Fruit fly (Drosophila melanogaster) whole organism, prepupa: ENCODE results near the gene ci.

Experiments used
- CG10669 ChIP-seq: fragments of 200-800 bp; sonication (Bioruptor generic); optimal IDR thresholded peaks from 3 replicates; lab custom pipeline; 2018; ENCODE audit warnings: missing biosample characterization, mild to moderate bottlenecking, missing genetic modification characterization, moderate library complexity
- CG31627 ChIP-seq: fragments of 200-800 bp; sonication (Bioruptor generic); optimal IDR thresholded peaks from 3 replicates; lab custom pipeline; 2016; ENCODE audit warnings: missing biosample characterization, missing genetic modification characterization
- Eip75B ChIP-seq: fragments of 200-800 bp; sonication (Bioruptor generic); optimal IDR thresholded peaks from 3 replicates; lab custom pipeline; 2016; ENCODE audit warnings: missing biosample characterization, missing genetic modification characterization
- Hr4 ChIP-seq: fragments of 200-800 bp; sonication (Bioruptor generic); optimal IDR thresholded peaks from 3 replicates; lab custom pipeline; 2016; ENCODE audit warnings: missing biosample characterization, missing genetic modification characterization
- Smox ChIP-seq: fragments of 200-800 bp; sonication (Bioruptor generic); optimal IDR thresholded peaks from 3 replicates; lab custom pipeline; 2016; ENCODE audit warnings: missing biosample characterization, missing genetic modification characterization
- svp ChIP-seq: fragments of 200-800 bp; sonication (Bioruptor generic); peaks from one replicate; lab custom pipeline; 2016; ENCODE audit warnings: missing biosample characterization, missing genetic modification characterization

DNA sequence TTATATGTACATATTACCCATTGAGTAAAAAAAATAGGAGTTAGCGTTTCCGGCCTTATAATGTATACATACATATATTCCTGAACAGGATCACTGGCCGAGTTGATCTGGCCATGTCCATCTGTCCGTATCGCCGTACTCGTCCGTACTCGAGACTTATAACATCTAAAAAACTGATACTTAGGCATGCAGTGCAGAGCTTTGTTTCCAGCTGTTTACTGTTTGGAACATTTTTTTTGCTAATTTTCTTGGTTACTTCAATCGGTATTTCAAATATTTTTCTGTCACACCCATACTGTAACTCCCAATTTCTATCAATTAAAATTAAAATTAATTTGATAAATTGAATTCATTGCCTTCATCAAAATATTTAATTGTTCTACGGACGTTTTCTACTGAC is 5.7 kb upstream of the ci start:
- no peak for TF ChIP-seq CG10669 (GFP tag; lab: Kevin White, UChicago)
- no peak for TF ChIP-seq Smox
- no peak for TF ChIP-seq Hr4 (GFP tag; lab: Kevin White, UChicago)
- TF ChIP-seq svp (GFP tag; lab: Kevin White, UChicago) = no peak
- TF ChIP-seq CG31627 (GFP tag; lab: Kevin White, UChicago) = no peak
- no peak for TF ChIP-seq Eip75B (GFP tag; lab: Kevin White, UChicago)
